Worm (Caenorhabditis elegans): ENCODE results near the gene srj-29.

Gene srj-29

ce11 chrV:16120499-16120898 lies 45.0 kb downstream of the srj-29 start:
- TF ChIP-seq aha-1 (tag) (peak; percentile 78), lir-3 (tag; optimal IDR thresholded peaks at IDR 0.05) (no peak)

- TF ChIP-seq nhr-10 (tag; optimal IDR thresholded peaks at IDR 0.05): no peak
- TF ChIP-seq duxl-1 (tag; optimal IDR thresholded peaks at IDR 0.05; ENCODE audit: poor library complexity): no peak
- TF ChIP-seq unc-62 (GFP tag; optimal IDR thresholded peaks at IDR 0.05 in 1 of 2): peak in 1 of 2 experiments; percentile 14
- TF ChIP-seq unc-62 (tag; optimal IDR thresholded peaks at IDR 0.05): no peak
- TF ChIP-seq nhr-28 (tag; optimal IDR thresholded peaks at IDR 0.05): peak; percentile 61
- no peak for TF ChIP-seq fkh-10 (GFP tag; optimal IDR thresholded peaks at IDR 0.05)
- TF ChIP-seq pqm-1 (tag; optimal IDR thresholded peaks at IDR 0.05): peak; percentile 54
- TF ChIP-seq php-3 (GFP tag; IDR thresholded peaks at IDR 0.05): no peak
- no peak for TF ChIP-seq ceh-28 (tag; optimal IDR thresholded peaks at IDR 0.05)
- no peak for TF ChIP-seq snpc-1.2 (GFP tag; IDR thresholded peaks at IDR 0.05)
- no peak for TF ChIP-seq nhr-25 (tag; optimal IDR thresholded peaks at IDR 0.05; ENCODE audit: borderline replicate concordance, insufficient read depth)
- no peak for TF ChIP-seq daf-16 (GFP tag; optimal IDR thresholded peaks at IDR 0.05)
- peak; percentile 66 for TF ChIP-seq daf-16 (tag; optimal IDR thresholded peaks at IDR 0.05)
- TF ChIP-seq dmd-6 (GFP tag; IDR thresholded peaks at IDR 0.05): peak; percentile 49; the same call in 1 of the 2 replicates
- TF ChIP-seq dve-1 (tag; optimal IDR thresholded peaks at IDR 0.05; ENCODE audit: insufficient read depth): peak; percentile 45
- no peak for TF ChIP-seq attf-4 (tag; optimal IDR thresholded peaks at IDR 0.05)
- 0 out of 2 replicates have a peak, but pooled peaks have one; percentile 49 for TF ChIP-seq tra-1 (GFP tag; IDR thresholded peaks at IDR 0.05)
Measured at ce11 chrV:16120922-16121321, 45.5 kb downstream of the srj-29 start, which contains the start of gene skr-3. Gene skr-3, plus strand, starts transcription at chrV:16121084.

DNA sequence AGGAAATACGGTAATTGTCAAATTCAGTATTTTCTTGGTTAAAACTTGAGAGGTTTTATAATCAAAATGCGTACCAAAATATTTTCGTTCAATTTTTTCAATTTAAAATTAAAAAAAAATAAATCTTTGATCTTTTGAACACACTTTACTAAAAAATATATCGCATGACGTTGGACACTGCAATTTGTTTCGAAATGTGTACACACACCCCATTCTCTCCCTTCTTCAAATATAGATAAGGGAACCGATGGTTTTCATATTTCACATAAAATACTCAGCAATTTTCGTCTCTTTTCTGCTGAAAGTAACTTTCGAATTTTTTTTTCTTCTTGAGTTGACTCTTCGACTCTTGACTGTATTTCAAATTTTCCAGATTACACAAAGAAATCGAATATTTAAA lies 46.0 kb downstream of the srj-29 start:
- no peak for TF ChIP-seq daf-16 (GFP tag; optimal IDR thresholded peaks at IDR 0.05)
- peak; percentile 29 for TF ChIP-seq daf-16 (tag; optimal IDR thresholded peaks at IDR 0.05)
- TF ChIP-seq pha-4 (GFP tag; IDR thresholded peaks at IDR 0.05): no peak
- peak; percentile 7 for TF ChIP-seq pha-4 (tag; optimal IDR thresholded peaks at IDR 0.05)
- TF ChIP-seq dve-1 (tag; optimal IDR thresholded peaks at IDR 0.05; ENCODE audit: insufficient read depth): peak; percentile 32
- TF ChIP-seq pqm-1 (tag; optimal IDR thresholded peaks at IDR 0.05): peak; percentile 1
- peak; percentile 12; the same call in 1 of the 2 replicates for TF ChIP-seq dmd-6 (GFP tag; IDR thresholded peaks at IDR 0.05)
- TF ChIP-seq ceh-82 (tag; optimal IDR thresholded peaks at IDR 0.05): no peak
- no peak for TF ChIP-seq rbr-2 (tag; optimal IDR thresholded peaks at IDR 0.05)
- TF ChIP-seq lin-15B (tag; optimal IDR thresholded peaks at IDR 0.05): no peak
- TF ChIP-seq nhr-28 (tag; optimal IDR thresholded peaks at IDR 0.05): peak; percentile 60

- TF ChIP-seq nhr-41 (GFP tag; IDR thresholded peaks at IDR 0.05) (no peak), jun-1 (tag; optimal IDR thresholded peaks at IDR 0.05) (no peak), sdz-12 (GFP tag; optimal IDR thresholded peaks at IDR 0.05) (no peak), zfp-2 (tag; optimal IDR thresholded peaks at IDR 0.05) (no peak), zip-2 (tag; optimal IDR thresholded peaks at IDR 0.05) (no peak), lin-39 (tag; optimal IDR thresholded peaks at IDR 0.05) (no peak), nhr-6 (tag; optimal IDR thresholded peaks at IDR 0.05) (no peak), ama-1 (optimal IDR thresholded peaks at IDR 0.05) (no peak), lin-1 (GFP tag; IDR thresholded peaks at IDR 0.05) (no peak), saeg-2 (GFP tag; IDR thresholded peaks at IDR 0.05) (no peak), Y48G9A.11 (GFP tag; IDR thresholded peaks at IDR 0.05) (no peak), ceh-62 (tag; optimal IDR thresholded peaks at IDR 0.05) (no peak), nhr-48 (tag; optimal IDR thresholded peaks at IDR 0.05) (no peak), mxl-2 (GFP tag; conservative IDR thresholded peaks at IDR 0.05) (no peak)
Measured at ce11 chrV:16124739-16125138, 49.3 kb downstream of the srj-29 start, which contains the start of gene nhr-111. Gene nhr-111, minus strand, starts transcription at chrV:16124839.
